Worm (Caenorhabditis elegans) whole organism, L2 larva: Measurements from ENCODE around the gene ZC455.1.

Experiments
- C34F6.9 ChIP-seq: fragments of 150-350 bp; optimal IDR thresholded peaks from 2 replicates; lab custom pipeline; 2014; ENCODE audit warnings: missing biosample characterization, missing genetic modification characterization
- F13H6.1 ChIP-seq: sonication (generic microtip); optimal IDR thresholded peaks from 2 replicates; lab custom pipeline; 2016; ENCODE audit warnings: missing genetic modification characterization, missing compliant biosample characterization
- Y55F3AM.14 ChIP-seq: fragments of 200-800 bp; sonication (Bioruptor generic); optimal IDR thresholded peaks from 2 replicates; lab custom pipeline; 2018; ENCODE audit warnings: mild to moderate bottlenecking, missing genetic modification characterization, missing compliant biosample characterization
- aly-2 ChIP-seq: fragments of 150-350 bp; optimal IDR thresholded peaks from 2 replicates; lab custom pipeline; 2014; ENCODE audit warnings: missing biosample characterization, missing genetic modification characterization
- ama-1 ChIP-seq: fragments of 150-350 bp; optimal IDR thresholded peaks from 2 replicates; lab custom pipeline; 2018; ENCODE audit warnings: inconsistent platforms
- ceh-16 ChIP-seq: fragments of 150-350 bp; optimal IDR thresholded peaks from 2 replicates; lab custom pipeline; 2014; ENCODE audit warnings: missing biosample characterization, missing genetic modification characterization
- ceh-82 ChIP-seq: fragments of 150-350 bp; optimal IDR thresholded peaks from 2 replicates; lab custom pipeline; 2014; ENCODE audit warnings: missing biosample characterization, missing genetic modification characterization
- crh-2 ChIP-seq: sonication (generic microtip); optimal IDR thresholded peaks from 2 replicates; lab custom pipeline; 2017; ENCODE audit warnings: missing biosample characterization, missing genetic modification characterization
- dmd-4 ChIP-seq: sonication (generic microtip); optimal IDR thresholded peaks from 2 replicates; lab custom pipeline; 2017; ENCODE audit warnings: missing biosample characterization, missing genetic modification characterization
- egl-27 ChIP-seq: sonication (generic microtip); optimal IDR thresholded peaks from 3 replicates; lab custom pipeline; 2017; ENCODE audit warnings: missing biosample characterization, missing genetic modification reagents, missing genetic modification characterization
- elt-1 ChIP-seq: fragments of 150-350 bp; optimal IDR thresholded peaks from 2 replicates; lab custom pipeline; 2014; ENCODE audit warnings: missing biosample characterization, missing genetic modification characterization
- elt-3 ChIP-seq: sonication (generic microtip); optimal IDR thresholded peaks from 2 replicates; lab custom pipeline; 2017; ENCODE audit warnings: missing biosample characterization, missing genetic modification characterization
- fos-1 ChIP-seq: fragments of 150-350 bp; optimal IDR thresholded peaks from 2 replicates; lab custom pipeline; 2014; ENCODE audit warnings: missing biosample characterization, missing genetic modification characterization
- gmeb-1 ChIP-seq: fragments of 150-350 bp; optimal IDR thresholded peaks from 2 replicates; lab custom pipeline; 2014; ENCODE audit warnings: missing biosample characterization, missing genetic modification characterization
- lin-11 ChIP-seq: fragments of 150-350 bp; sonication (generic microtip); optimal IDR thresholded peaks from 2 replicates; lab custom pipeline; 2014; ENCODE audit warnings: missing biosample characterization, missing genetic modification characterization, inconsistent platforms, mixed read lengths
- lin-39 ChIP-seq: fragments of 150-350 bp; optimal IDR thresholded peaks from 2 replicates; lab custom pipeline; 2014; ENCODE audit warnings: missing biosample characterization, missing genetic modification reagents, missing genetic modification characterization
- lsy-2 ChIP-seq, 2 experiments: fragments of 150-350 bp in 1 of 2; sonication (generic microtip) in 1 of 2; optimal IDR thresholded peaks; 2 replicates each; lab custom pipeline; 2014 to 2017; ENCODE audit warnings: missing biosample characterization in 2 of 2, missing genetic modification characterization in 2 of 2
- mbf-1 ChIP-seq: sonication (generic microtip); optimal IDR thresholded peaks from 2 replicates; lab custom pipeline; 2017; ENCODE audit warnings: missing biosample characterization, missing genetic modification characterization
- mdl-1 ChIP-seq, 2 experiments: fragments of 150-350 bp in 1 of 2; sonication (generic microtip) in 1 of 2; optimal IDR thresholded peaks; 2 replicates each; lab custom pipeline; 2017; ENCODE audit warnings: missing biosample characterization in 2 of 2, missing genetic modification characterization in 2 of 2
- nhr-10 ChIP-seq: sonication (generic microtip); optimal IDR thresholded peaks from 2 replicates; lab custom pipeline; 2017; ENCODE audit warnings: missing biosample characterization, missing genetic modification characterization
- nhr-11 ChIP-seq: fragments of 150-350 bp; optimal IDR thresholded peaks from 2 replicates; lab custom pipeline; 2014; ENCODE audit warnings: missing biosample characterization, missing genetic modification characterization
- nhr-129 ChIP-seq: fragments of 150-350 bp; optimal IDR thresholded peaks from 2 replicates; lab custom pipeline; 2014; ENCODE audit warnings: missing biosample characterization, missing genetic modification characterization
- nhr-21 ChIP-seq: fragments of 150-350 bp; optimal IDR thresholded peaks from 2 replicates; lab custom pipeline; 2014; ENCODE audit warnings: missing biosample characterization, missing genetic modification characterization
- nhr-237 ChIP-seq: fragments of 150-350 bp; optimal IDR thresholded peaks from 2 replicates; lab custom pipeline; 2014; ENCODE audit warnings: missing biosample characterization, missing genetic modification characterization
- nhr-25 ChIP-seq: fragments of 150-350 bp; sonication (generic microtip); optimal IDR thresholded peaks from 3 replicates; lab custom pipeline; 2014; ENCODE audit warnings: missing biosample characterization, missing genetic modification characterization
- nhr-77 ChIP-seq: fragments of 150-350 bp; optimal IDR thresholded peaks from 2 replicates; lab custom pipeline; 2014; ENCODE audit warnings: missing biosample characterization, missing genetic modification characterization
- peb-1 ChIP-seq: fragments of 150-350 bp; optimal IDR thresholded peaks from 2 replicates; lab custom pipeline; 2014; ENCODE audit warnings: missing biosample characterization, missing genetic modification characterization
- sem-4 ChIP-seq: fragments of 150-350 bp; optimal IDR thresholded peaks from 2 replicates; lab custom pipeline; 2014; ENCODE audit warnings: missing biosample characterization, missing genetic modification reagents, missing genetic modification characterization
- skn-1 ChIP-seq: sonication (generic microtip); optimal IDR thresholded peaks from 2 replicates; lab custom pipeline; 2017; ENCODE audit warnings: missing biosample characterization, missing genetic modification characterization
- sma-9 ChIP-seq, 2 experiments: fragments of 150-350 bp in 1 of 2; sonication (generic microtip) in 1 of 2; optimal IDR thresholded peaks; 2 replicates each; lab custom pipeline; 2014 to 2016; ENCODE audit warnings: missing genetic modification characterization in 2 of 2, mild to moderate bottlenecking in 1 of 2, missing biosample characterization in 1 of 2, missing compliant biosample characterization in 1 of 2, missing genetic modification reagents in 1 of 2, moderate library complexity in 1 of 2
- snpc-4 ChIP-seq: fragments of 150-350 bp; optimal IDR thresholded peaks from 2 replicates; lab custom pipeline; 2014; ENCODE audit warnings: missing biosample characterization, missing genetic modification characterization
- unc-39 ChIP-seq: fragments of 150-350 bp; optimal IDR thresholded peaks from 2 replicates; lab custom pipeline; 2014; ENCODE audit warnings: missing biosample characterization, missing genetic modification characterization
- unc-55 ChIP-seq: fragments of 150-350 bp; sonication (generic microtip); optimal IDR thresholded peaks from 3 replicates; lab custom pipeline; 2014; ENCODE audit warnings: missing biosample characterization, missing genetic modification reagents, missing genetic modification characterization
- unc-62 ChIP-seq: fragments of 150-350 bp; optimal IDR thresholded peaks from 2 replicates; lab custom pipeline; 2014; ENCODE audit warnings: missing biosample characterization, missing genetic modification reagents, missing genetic modification characterization
- zag-1 ChIP-seq: fragments of 150-350 bp; optimal IDR thresholded peaks from 2 replicates; lab custom pipeline; 2014; ENCODE audit warnings: missing biosample characterization, missing genetic modification characterization
- ztf-4 ChIP-seq: fragments of 150-350 bp; optimal IDR thresholded peaks from 2 replicates; lab custom pipeline; 2014; ENCODE audit warnings: missing biosample characterization, missing genetic modification characterization

ZC455.1 gene

DNA sequence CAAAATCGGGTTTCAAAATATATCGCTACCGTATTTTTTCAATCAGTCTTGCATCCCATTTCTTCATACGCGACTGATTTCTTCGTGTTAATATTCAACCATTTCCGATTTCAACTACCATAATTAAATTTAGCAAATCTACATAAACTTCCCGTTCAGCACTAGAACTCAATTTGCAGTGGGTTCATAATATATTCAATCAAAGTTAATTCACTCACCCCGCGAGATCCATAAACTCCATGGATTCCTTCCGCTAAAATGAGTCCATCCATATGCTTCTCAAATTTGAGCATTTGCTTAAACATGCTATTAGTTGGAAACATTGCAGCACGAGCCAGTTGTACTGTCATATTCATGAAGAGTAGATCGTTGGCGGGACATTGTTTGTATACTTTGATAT, 45.2 kb downstream of the ZC455.1 start:
- TF ChIP-seq F13H6.1 (tag; lab: Kevin White, UChicago): no peak
- TF ChIP-seq nhr-77 (tag; lab: Kevin White, UChicago): no peak
- no peak for TF ChIP-seq fos-1 (tag; lab: Kevin White, UChicago)
- no peak for TF ChIP-seq sma-9 (GFP tag; optimal IDR thresholded peaks at IDR 0.05; lab: Kevin White, UChicago)
- no peak for TF ChIP-seq sma-9 (tag; optimal IDR thresholded peaks at IDR 0.05; lab: Kevin White, UChicago)
- no peak for TF ChIP-seq dmd-4 (tag; lab: Kevin White, UChicago)
- TF ChIP-seq egl-27 (tag; lab: Kevin White, UChicago): no peak
- no peak for TF ChIP-seq nhr-10
- no peak for TF ChIP-seq elt-3
- no peak for TF ChIP-seq sem-4
- no peak for TF ChIP-seq ceh-16 (tag; lab: Kevin White, UChicago)
- TF ChIP-seq elt-1 (tag; lab: Kevin White, UChicago): no peak
- TF ChIP-seq skn-1 (tag; lab: Kevin White, UChicago): no peak
- no peak for TF ChIP-seq mbf-1 (tag; lab: Kevin White, UChicago)

DNA sequence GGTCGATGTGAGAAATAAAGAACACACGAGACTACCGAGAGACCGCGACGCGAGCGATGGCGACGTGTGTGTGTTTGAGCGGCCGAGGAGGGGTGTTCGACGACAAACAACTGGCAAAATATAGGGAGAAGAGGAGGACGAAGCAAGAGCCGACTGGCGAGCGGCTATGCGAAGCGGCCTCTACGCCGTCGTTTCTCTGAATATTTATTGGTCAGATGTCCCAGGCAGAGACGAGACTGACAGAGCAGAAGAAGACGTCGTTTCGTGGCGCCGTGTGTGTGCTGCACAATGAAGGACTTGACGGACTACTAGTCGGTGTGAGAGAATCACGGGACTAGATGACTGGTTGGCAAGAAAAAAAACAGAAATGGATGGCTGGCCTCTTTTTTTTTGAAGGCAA, 45.8 kb downstream of the ZC455.1 start:
- peak in 1 of 2 experiments; percentile 45 for TF ChIP-seq lsy-2 (tag; optimal IDR thresholded peaks at IDR 0.05; lab: Kevin White, UChicago)
- peak in 1 of 2 experiments; percentile 7 for TF ChIP-seq mdl-1 (tag; optimal IDR thresholded peaks at IDR 0.05; lab: Kevin White, UChicago)
- TF ChIP-seq nhr-21 (tag; lab: Kevin White, UChicago): no peak
- peak; percentile 27 for TF ChIP-seq zag-1
- no peak for TF ChIP-seq nhr-237 (tag; lab: Kevin White, UChicago)
- TF ChIP-seq nhr-25: no peak
- no peak for TF ChIP-seq elt-3
- TF ChIP-seq snpc-4 (tag; lab: Kevin White, UChicago): peak; percentile 24
- peak; percentile 35 for TF ChIP-seq F13H6.1 (tag; lab: Kevin White, UChicago)
- peak; percentile 43 for TF ChIP-seq C34F6.9 (tag; lab: Kevin White, UChicago)
- no peak for TF ChIP-seq sem-4
- peak; percentile 35 for TF ChIP-seq crh-2
- peak; percentile 43 for TF ChIP-seq nhr-129 (tag; lab: Kevin White, UChicago)
- peak; percentile 80 for TF ChIP-seq lin-11 (tag; lab: Kevin White, UChicago)
- peak; percentile 29 for TF ChIP-seq unc-55 (GFP tag; lab: Kevin White, UChicago)

DNA sequence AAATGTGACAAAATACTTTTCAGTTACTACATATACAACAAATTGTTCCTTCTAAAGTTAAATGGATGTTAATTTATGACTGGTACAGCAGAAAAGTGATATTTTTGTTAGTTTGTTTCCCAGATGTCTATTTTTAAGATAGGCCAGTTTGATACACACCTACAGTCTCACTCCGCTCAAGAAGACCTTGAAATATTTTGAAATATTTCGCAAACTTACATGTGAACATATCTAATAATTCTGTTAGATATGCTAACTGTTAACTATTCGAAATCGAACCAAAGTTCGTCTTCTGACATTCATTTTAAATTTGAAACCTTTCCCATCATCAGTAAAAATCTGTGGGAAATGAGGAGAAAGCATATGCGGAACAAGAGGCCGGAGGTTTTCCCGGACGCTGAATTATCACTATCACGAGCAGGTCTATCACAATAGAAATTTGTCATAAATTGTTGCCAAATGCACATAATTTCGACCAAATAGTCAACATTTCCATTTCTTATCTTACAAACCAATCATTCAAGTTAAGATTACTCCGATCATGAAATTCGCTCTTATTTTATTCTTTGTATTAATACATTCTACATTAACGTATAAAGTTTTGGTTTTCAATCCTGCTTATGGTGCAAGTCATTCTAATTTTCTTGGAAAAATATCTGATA, 46.6 kb downstream of the ZC455.1 start, which contains the start of the genes ZC443.4 and ugt-18:
Gene ZC443.4, minus strand, starts transcription at position 95 of the 662 bp plus-strand sequence.
Gene ugt-18, plus strand, starts transcription at position 469 of the 662 bp plus-strand sequence.
- TF ChIP-seq ama-1 (lab: Kevin White, UChicago): no peak
- TF ChIP-seq fos-1 (tag; lab: Kevin White, UChicago): peak; percentile 54
- TF ChIP-seq nhr-11 (tag; lab: Kevin White, UChicago): no peak
- peak; percentile 57 for TF ChIP-seq nhr-129 (tag; lab: Kevin White, UChicago)
- TF ChIP-seq ceh-16 (tag; lab: Kevin White, UChicago): no peak
- TF ChIP-seq peb-1 (tag; lab: Kevin White, UChicago): no peak

DNA sequence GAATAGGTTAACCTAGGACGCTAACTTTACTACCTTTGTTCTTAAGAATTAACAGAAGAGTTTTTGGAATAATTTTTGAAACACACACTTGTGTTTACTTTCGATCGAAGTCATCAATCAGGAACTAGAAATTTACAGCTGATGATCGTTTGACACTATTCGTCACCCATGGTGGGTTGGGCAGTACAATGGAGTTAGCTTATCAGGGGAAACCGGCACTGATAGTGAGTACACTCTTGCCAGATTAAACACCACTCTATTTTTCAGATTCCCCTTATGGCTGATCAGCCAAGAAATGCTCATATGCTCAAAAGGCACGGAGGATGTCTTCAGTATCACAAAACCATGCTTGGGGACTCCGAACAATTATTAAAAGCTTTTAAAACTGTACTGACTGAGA, 48.7 kb downstream of the ZC455.1 start:
- TF ChIP-seq fos-1 (tag; lab: Kevin White, UChicago) (peak; percentile 68), nhr-10 (no peak), elt-3 (no peak)

DNA sequence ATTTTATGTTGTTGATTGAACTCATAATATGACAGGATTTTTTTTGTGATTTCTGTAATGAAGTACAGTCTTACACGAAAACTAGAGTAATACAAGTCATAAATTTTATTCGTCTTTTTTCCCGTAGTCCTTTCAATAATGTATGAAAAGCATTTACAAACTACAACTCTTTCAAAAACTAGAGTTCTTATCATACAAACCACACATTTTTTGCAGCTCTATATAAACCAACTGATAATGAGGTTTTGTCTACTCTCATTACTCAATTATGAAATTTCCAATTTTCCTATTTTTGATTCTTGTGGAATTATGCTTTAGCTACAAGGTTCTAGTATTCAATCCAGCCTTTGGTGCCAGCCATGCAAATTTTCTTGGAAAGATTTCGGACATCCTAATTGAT, 51.5 kb downstream of the ZC455.1 start, which contains the start of gene ugt-16:
Gene ugt-16, plus strand, starts transcription at position 248 of the 400 bp plus-strand sequence.
- TF ChIP-seq fos-1 (tag; lab: Kevin White, UChicago) (peak; percentile 52), sma-9 (GFP tag; optimal IDR thresholded peaks at IDR 0.05; lab: Kevin White, UChicago) (peak; percentile 15), sma-9 (tag; optimal IDR thresholded peaks at IDR 0.05; lab: Kevin White, UChicago) (no peak), elt-3 (no peak), gmeb-1 (peak; percentile 5)

DNA sequence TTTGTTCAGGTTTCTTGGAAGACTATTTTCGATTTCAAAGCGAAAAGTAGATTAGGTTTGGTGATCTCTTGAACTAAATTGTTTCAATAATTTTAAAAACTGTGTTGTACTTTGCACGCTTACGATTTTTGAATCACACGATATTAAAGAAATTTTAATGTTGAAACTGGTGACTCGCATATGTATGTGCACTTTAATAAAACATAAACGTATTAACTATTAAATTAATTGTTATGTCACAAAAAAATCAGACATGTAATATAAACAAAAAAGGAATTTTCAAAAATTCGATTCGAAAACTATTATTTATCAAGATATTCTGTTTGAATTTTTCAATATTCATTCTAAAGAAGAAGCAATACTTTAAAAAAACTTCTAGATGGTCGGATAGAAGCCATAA, 53.9 kb downstream of the ZC455.1 start, which contains the start of gene ugt-15:
Gene ugt-15, plus strand, starts transcription at position 301 of the 400 bp plus-strand sequence.
- TF ChIP-seq ztf-4 (tag; lab: Kevin White, UChicago) (no peak), unc-62 (no peak), Y55F3AM.14 (GFP tag; lab: Kevin White, UChicago) (no peak), F13H6.1 (tag; lab: Kevin White, UChicago) (no peak), aly-2 (tag; lab: Kevin White, UChicago) (no peak), nhr-21 (tag; lab: Kevin White, UChicago) (no peak), ceh-82 (tag; lab: Kevin White, UChicago) (no peak), zag-1 (no peak), nhr-10 (no peak), C34F6.9 (tag; lab: Kevin White, UChicago) (no peak), sma-9 (GFP tag; optimal IDR thresholded peaks at IDR 0.05; lab: Kevin White, UChicago) (no peak), sma-9 (tag; optimal IDR thresholded peaks at IDR 0.05; lab: Kevin White, UChicago) (no peak), unc-39 (tag; lab: Kevin White, UChicago) (no peak), elt-1 (tag; lab: Kevin White, UChicago) (no peak), lin-39 (tag; lab: Kevin White, UChicago) (no peak), elt-3 (no peak), skn-1 (tag; lab: Kevin White, UChicago) (no peak), sem-4 (no peak)
- TF ChIP-seq, all 48 proteins: peak for 0
